Fruit fly (Drosophila melanogaster) whole organism, embryonic: Measurements from ENCODE around the gene Tim8.

ENCODE experiments used
- Bgb ChIP-seq: fragments of 200-800 bp; sonication (Bioruptor generic); IDR thresholded peaks from 2 replicates; pipeline ENCODE4 v1.3.6; 2022; ENCODE audit warnings: missing biosample characterization, missing genetic modification characterization; ENCODE audit not compliant: partially characterized antibody
- CG10147 ChIP-seq: fragments of 200-800 bp; sonication (Bioruptor generic); optimal IDR thresholded peaks from 2 replicates; lab custom pipeline; 2019; ENCODE audit warnings: missing biosample characterization, mild to moderate bottlenecking, missing genetic modification characterization, moderate library complexity
- CG1024 ChIP-seq: fragments of 200-800 bp; sonication (Bioruptor generic); IDR thresholded peaks from 2 replicates; pipeline ENCODE4 v1.3.6; 2022; ENCODE audit warnings: missing biosample characterization, missing genetic modification characterization
- CG10267 ChIP-seq: fragments of 200-800 bp; sonication (Bioruptor generic); optimal IDR thresholded peaks from 2 replicates; lab custom pipeline; 2018; ENCODE audit warnings: missing biosample characterization, mild to moderate bottlenecking, missing genetic modification characterization, moderate library complexity
- CG11560 ChIP-seq: fragments of 200-800 bp; sonication (Bioruptor generic); IDR thresholded peaks from 3 replicates; pipeline ENCODE4 v1.3.6; 2022; ENCODE audit warnings: missing biosample characterization, missing genetic modification characterization
- CG12391 ChIP-seq: fragments of 200-800 bp; sonication (Bioruptor generic); optimal IDR thresholded peaks from 3 replicates; lab custom pipeline; 2018; ENCODE audit warnings: missing biosample characterization, mild to moderate bottlenecking, missing genetic modification characterization, moderate library complexity
- CG13775 ChIP-seq: fragments of 200-800 bp; sonication (Bioruptor generic); optimal IDR thresholded peaks from 3 replicates; lab custom pipeline; 2017; ENCODE audit warnings: missing biosample characterization, mild to moderate bottlenecking, missing genetic modification characterization
- CG14860 ChIP-seq: fragments of 200-800 bp; sonication (Bioruptor generic); IDR thresholded peaks from 3 replicates; pipeline ENCODE4 v1.3.6; 2022; ENCODE audit warnings: missing biosample characterization, missing genetic modification characterization; ENCODE audit not compliant: partially characterized antibody
- CG2116 ChIP-seq: fragments of 200-800 bp; sonication (Bioruptor generic); optimal IDR thresholded peaks from 3 replicates; lab custom pipeline; 2018; ENCODE audit warnings: missing biosample characterization, mild to moderate bottlenecking, missing genetic modification characterization
- CG2129 ChIP-seq: fragments of 200-800 bp; sonication (Bioruptor generic); IDR thresholded peaks from 2 replicates; pipeline ENCODE4 v1.3.6; 2022; ENCODE audit warnings: missing biosample characterization, missing genetic modification characterization; ENCODE audit not compliant: partially characterized antibody
- CG43689 ChIP-seq: fragments of 200-800 bp; sonication (Bioruptor generic); IDR thresholded peaks from 2 replicates; pipeline ENCODE4 v1.3.6; 2022; ENCODE audit warnings: missing biosample characterization, missing genetic modification characterization
- CG6791 ChIP-seq: fragments of 200-800 bp; sonication (Bioruptor generic); IDR thresholded peaks from 3 replicates; pipeline ENCODE4 v1.3.6; 2022; ENCODE audit warnings: missing biosample characterization, missing genetic modification characterization; ENCODE audit not compliant: partially characterized antibody
- CG6854 ChIP-seq: fragments of 200-800 bp; sonication (Bioruptor generic); optimal IDR thresholded peaks from 3 replicates; lab custom pipeline; 2017; ENCODE audit warnings: missing biosample characterization, mild to moderate bottlenecking, missing genetic modification characterization
- CG7963 ChIP-seq: fragments of 200-800 bp; sonication (Bioruptor generic); IDR thresholded peaks from 3 replicates; pipeline ENCODE4 v1.3.6; 2022; ENCODE audit warnings: missing biosample characterization, missing genetic modification characterization; ENCODE audit not compliant: partially characterized antibody
- Dll ChIP-seq: fragments of 200-800 bp; sonication (Bioruptor generic); IDR thresholded peaks from 4 replicates; pipeline ENCODE4 v1.3.6; 2022; ENCODE audit warnings: missing biosample characterization, missing genetic modification characterization; ENCODE audit not compliant: partially characterized antibody
- Doc3 ChIP-seq: fragments of 200-800 bp; sonication (Bioruptor generic); IDR thresholded peaks from 3 replicates; pipeline ENCODE4 v1.3.6; 2022; ENCODE audit warnings: missing biosample characterization, missing genetic modification characterization; ENCODE audit not compliant: partially characterized antibody
- Dp ChIP-seq: fragments of 200-800 bp; sonication (Bioruptor generic); optimal IDR thresholded peaks from 2 replicates; lab custom pipeline; 2018; ENCODE audit warnings: missing biosample characterization, mild to moderate bottlenecking, missing genetic modification characterization, moderate library complexity
- Dref ChIP-seq: fragments of 200-800 bp; sonication (Bioruptor generic); IDR thresholded peaks from 2 replicates; pipeline ENCODE4 v1.3.6; 2022; ENCODE audit warnings: missing biosample characterization, missing genetic modification characterization
- E2f2 ChIP-seq: fragments of 200-800 bp; sonication (Bioruptor generic); IDR thresholded peaks from 2 replicates; pipeline ENCODE4 v1.3.6; 2022; ENCODE audit warnings: missing biosample characterization, missing genetic modification characterization
- H15 ChIP-seq: fragments of 200-800 bp; sonication (Bioruptor generic); IDR thresholded peaks from 3 replicates; pipeline ENCODE4 v1.3.6; 2022; ENCODE audit warnings: missing biosample characterization, missing genetic modification characterization
- HLH4C ChIP-seq: fragments of 200-800 bp; sonication (Bioruptor generic); IDR thresholded peaks from 3 replicates; pipeline ENCODE4 v1.3.6; 2022; ENCODE audit warnings: missing biosample characterization, missing genetic modification characterization; ENCODE audit not compliant: partially characterized antibody
- MBD-R2 ChIP-seq: fragments of 200-800 bp; sonication (Bioruptor generic); IDR thresholded peaks from 2 replicates; pipeline ENCODE4 v1.3.6; 2022; ENCODE audit warnings: missing biosample characterization, missing genetic modification characterization
- MESR4 ChIP-seq: fragments of 200-800 bp; sonication (Bioruptor generic); optimal IDR thresholded peaks from 2 replicates; lab custom pipeline; 2018; ENCODE audit warnings: missing biosample characterization, mild to moderate bottlenecking, missing genetic modification characterization, moderate library complexity
- Med ChIP-seq: fragments of 200-800 bp; sonication (Bioruptor generic); peaks from one replicate; lab custom pipeline; 2016; ENCODE audit warnings: missing biosample characterization, missing genetic modification characterization, mild to moderate bottlenecking, inconsistent platforms, moderate library complexity
- Myb ChIP-seq: fragments of 200-800 bp; sonication (Bioruptor generic); optimal IDR thresholded peaks from 2 replicates; lab custom pipeline; 2016; ENCODE audit warnings: missing biosample characterization, missing genetic modification characterization
- Nf-YB ChIP-seq: fragments of 200-800 bp; sonication (Bioruptor generic); optimal IDR thresholded peaks from 3 replicates; lab custom pipeline; 2019; ENCODE audit warnings: missing biosample characterization, mild to moderate bottlenecking, missing genetic modification characterization, moderate library complexity
- Nf-YC ChIP-seq: fragments of 200-800 bp; optimal IDR thresholded peaks from 3 replicates; lab custom pipeline; 2019; ENCODE audit warnings: missing biosample characterization, mild to moderate bottlenecking, missing genetic modification characterization, moderate library complexity
- Opbp ChIP-seq: fragments of 200-800 bp; sonication (Bioruptor generic); IDR thresholded peaks from 3 replicates; pipeline ENCODE4 v1.3.6; 2022; ENCODE audit warnings: missing biosample characterization, missing genetic modification characterization; ENCODE audit not compliant: partially characterized antibody
- amos ChIP-seq: fragments of 200-800 bp; sonication (Bioruptor generic); IDR thresholded peaks from 2 replicates; pipeline ENCODE4 v1.3.6; 2022; ENCODE audit warnings: missing biosample characterization, missing genetic modification characterization; ENCODE audit not compliant: partially characterized antibody
- bbx ChIP-seq: fragments of 200-800 bp; sonication (Bioruptor generic); IDR thresholded peaks from 2 replicates; pipeline ENCODE4 v1.3.6; 2022; ENCODE audit warnings: missing biosample characterization, missing genetic modification characterization; ENCODE audit not compliant: partially characterized antibody
- cas ChIP-seq: fragments of 200-800 bp; sonication (Bioruptor generic); IDR thresholded peaks from 2 replicates; pipeline ENCODE4 v1.3.6; 2022; ENCODE audit warnings: missing biosample characterization, missing genetic modification characterization
- caup ChIP-seq: fragments of 200-800 bp; sonication (Bioruptor generic); optimal IDR thresholded peaks from 3 replicates; lab custom pipeline; 2017; ENCODE audit warnings: missing biosample characterization, mild to moderate bottlenecking, missing genetic modification characterization, moderate library complexity; ENCODE audit not compliant: severe bottlenecking
- chinmo ChIP-seq: fragments of 200-800 bp; sonication (Bioruptor generic); IDR thresholded peaks from 4 replicates; pipeline ENCODE4 v1.3.6; 2022; ENCODE audit warnings: missing biosample characterization, missing genetic modification characterization; ENCODE audit not compliant: partially characterized antibody
- exex ChIP-seq: fragments of 200-800 bp; sonication (Bioruptor generic); optimal IDR thresholded peaks from 4 replicates; lab custom pipeline; 2018; ENCODE audit warnings: missing biosample characterization, mild to moderate bottlenecking, missing genetic modification characterization, moderate library complexity
- hbn ChIP-seq: fragments of 200-800 bp; sonication (Bioruptor generic); IDR thresholded peaks from 2 replicates; pipeline ENCODE4 v1.3.6; 2022; ENCODE audit warnings: missing biosample characterization, missing genetic modification characterization; ENCODE audit not compliant: partially characterized antibody
- insv ChIP-seq, 2 experiments: fragments of 200-800 bp; sonication (Bioruptor generic); optimal IDR thresholded peaks; 3 replicates each; lab custom pipeline; 2016 to 2018; ENCODE audit warnings: missing biosample characterization in 2 of 2, missing genetic modification characterization in 2 of 2
- inv ChIP-seq: fragments of 200-800 bp; sonication (Bioruptor generic); IDR thresholded peaks from 2 replicates; pipeline ENCODE4 v1.3.6; 2022; ENCODE audit warnings: missing biosample characterization, missing genetic modification characterization; ENCODE audit not compliant: partially characterized antibody
- knrl ChIP-seq: fragments of 200-800 bp; sonication (Bioruptor generic); IDR thresholded peaks from 3 replicates; pipeline ENCODE4 v1.3.6; 2022; ENCODE audit warnings: missing biosample characterization, missing genetic modification characterization; ENCODE audit not compliant: partially characterized antibody
- nerfin-2 ChIP-seq: fragments of 200-800 bp; sonication (Bioruptor generic); IDR thresholded peaks from 2 replicates; pipeline ENCODE4 v1.3.6; 2022; ENCODE audit warnings: missing biosample characterization, missing genetic modification characterization; ENCODE audit not compliant: partially characterized antibody
- pho ChIP-seq: fragments of 200-800 bp; sonication (Bioruptor generic); optimal IDR thresholded peaks from 2 replicates; lab custom pipeline; 2016; ENCODE audit warnings: missing biosample characterization, missing genetic modification characterization
- phol ChIP-seq: fragments of 200-800 bp; sonication (Bioruptor generic); optimal IDR thresholded peaks from 3 replicates; lab custom pipeline; 2018; ENCODE audit warnings: missing biosample characterization, mild to moderate bottlenecking, missing genetic modification characterization, moderate library complexity
- pzg ChIP-seq: fragments of 200-800 bp; sonication (Bioruptor generic); optimal IDR thresholded peaks from 3 replicates; lab custom pipeline; 2018; ENCODE audit warnings: missing biosample characterization, mild to moderate bottlenecking, missing genetic modification characterization, moderate library complexity
- sens ChIP-seq: fragments of 200-800 bp; sonication (Bioruptor generic); peaks from one replicate; lab custom pipeline; 2016; ENCODE audit warnings: missing biosample characterization, missing genetic modification characterization
- stwl ChIP-seq: fragments of 200-800 bp; sonication (Bioruptor generic); optimal IDR thresholded peaks from 3 replicates; lab custom pipeline; 2018; ENCODE audit warnings: missing biosample characterization, mild to moderate bottlenecking, missing genetic modification characterization, moderate library complexity
- trem ChIP-seq: fragments of 200-800 bp; optimal IDR thresholded peaks from 3 replicates; lab custom pipeline; 2019; ENCODE audit warnings: missing biosample characterization, mild to moderate bottlenecking, missing genetic modification characterization, moderate library complexity
- unc-4 ChIP-seq: fragments of 200-800 bp; sonication (Bioruptor generic); IDR thresholded peaks from 2 replicates; pipeline ENCODE4 v1.3.6; 2022; ENCODE audit warnings: missing biosample characterization, missing genetic modification characterization; ENCODE audit not compliant: partially characterized antibody

Tim8 gene

DNA sequence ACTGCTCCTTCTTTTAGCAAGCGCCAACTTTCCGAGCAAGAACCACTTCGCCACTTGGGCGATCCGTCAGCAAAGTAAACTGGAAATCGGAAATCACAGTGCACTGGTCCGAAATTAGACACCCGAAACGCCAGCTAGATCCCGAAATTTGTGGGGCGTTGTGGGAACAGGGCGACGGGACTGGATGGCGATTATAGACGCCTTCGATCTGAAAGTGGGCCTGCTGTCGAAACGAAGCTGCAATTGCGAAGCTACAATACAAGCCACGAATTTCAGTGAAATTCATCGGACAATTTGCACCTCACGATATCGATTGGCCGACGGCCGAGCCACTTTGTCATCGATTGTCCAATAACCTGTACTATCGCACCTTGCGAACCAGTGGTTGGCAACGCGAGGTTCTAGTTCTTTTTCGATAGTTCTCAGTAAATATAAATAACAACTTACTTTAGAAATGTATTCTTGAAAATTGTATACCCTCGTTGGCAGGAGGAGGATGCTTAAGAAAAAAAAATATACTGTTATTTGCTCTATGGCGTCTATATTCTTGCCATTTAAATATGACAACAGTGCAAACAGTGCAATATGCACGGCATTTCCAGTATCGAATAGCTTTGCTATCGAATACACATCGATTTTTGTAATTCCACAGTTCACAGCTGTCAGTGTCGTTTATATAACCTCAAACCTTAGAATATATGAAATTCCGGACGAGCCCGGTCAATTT lies at the start of gene Tim8, which contains the start of gene hop:
Gene Tim8 (plus strand): TSS at position 663 of the 727 bp plus-strand sequence.
Gene hop (minus strand): TSS at position 316 of the 727 bp plus-strand sequence.
- no peak for TF ChIP-seq caup (GFP tag; lab: Kevin White, UChicago)
- peak; percentile 86 for TF ChIP-seq CG6791 (GFP tag; lab: Robert Waterston, UW)
- TF ChIP-seq E2f2: peak; percentile 52
- peak; percentile 75 for TF ChIP-seq pzg (GFP tag; lab: Kevin White, UChicago)
- TF ChIP-seq CG10147 (GFP tag; lab: Kevin White, UChicago): peak; percentile 17
- peak; percentile 87 for TF ChIP-seq MESR4
- peak; percentile 66; the same call in 2 of the 3 replicates for TF ChIP-seq Doc3
- peak; percentile 73 for TF ChIP-seq hbn (GFP tag; lab: Robert Waterston, UW)
- TF ChIP-seq Dp (GFP tag; lab: Kevin White, UChicago): peak; percentile 44
- peak; percentile 97 for TF ChIP-seq HLH4C (GFP tag; lab: Robert Waterston, UW)
- peak; percentile 91 for TF ChIP-seq knrl
- TF ChIP-seq Bgb (GFP tag; lab: Robert Waterston, UW): peak; percentile 90
- TF ChIP-seq CG2129: peak; percentile 65
- TF ChIP-seq bbx (GFP tag; lab: Robert Waterston, UW): peak; percentile 86
- peak; percentile 51 for TF ChIP-seq stwl
- no peak for TF ChIP-seq exex (tag; lab: Kevin White, UChicago)
- TF ChIP-seq Opbp (GFP tag; lab: Robert Waterston, UW): peak; percentile 88
- peak; percentile 41 for TF ChIP-seq CG10267 (tag; lab: Kevin White, UChicago)
- TF ChIP-seq unc-4 (GFP tag; lab: Robert Waterston, UW): peak; percentile 85
- peak; percentile 10 for TF ChIP-seq CG12391
- peak; percentile 93 for TF ChIP-seq nerfin-2
- TF ChIP-seq CG11560 (tag; lab: Robert Waterston, UW): peak; percentile 98
- TF ChIP-seq Nf-YB: no peak
- TF ChIP-seq Dref (GFP tag; lab: Robert Waterston, UW): peak; percentile 94
- TF ChIP-seq Myb (GFP tag; lab: Kevin White, UChicago): no peak
- peak; percentile 45 for TF ChIP-seq Nf-YC (tag; lab: Kevin White, UChicago)
- peak; percentile 74 for TF ChIP-seq CG2116 (GFP tag; lab: Kevin White, UChicago)
- peak; percentile 5 for TF ChIP-seq phol
- no peak for TF ChIP-seq CG1024 (GFP tag; lab: Robert Waterston, UW)
- TF ChIP-seq sens (GFP tag; lab: Kevin White, UChicago): peak; percentile 71
- TF ChIP-seq amos (GFP tag; lab: Robert Waterston, UW): peak; percentile 89
- TF ChIP-seq insv (GFP tag; optimal IDR thresholded peaks at IDR 0.05; lab: Kevin White, UChicago): peak in 1 of 2 experiments; percentile 75
- TF ChIP-seq H15: no peak
- TF ChIP-seq Dll (GFP tag; lab: Robert Waterston, UW): peak; percentile 87
- peak; percentile 95 for TF ChIP-seq chinmo
- peak; percentile 24; the same call in 1 of the 2 replicates for TF ChIP-seq MBD-R2 (GFP tag; lab: Robert Waterston, UW)
- peak; percentile 67 for TF ChIP-seq Med
- no peak for TF ChIP-seq CG43689
- TF ChIP-seq CG13775 (GFP tag; lab: Kevin White, UChicago): peak; percentile 4
- TF ChIP-seq CG14860 (GFP tag; lab: Robert Waterston, UW): peak; percentile 92
- TF ChIP-seq cas (GFP tag; lab: Robert Waterston, UW): no peak
- peak; percentile 32 for TF ChIP-seq trem (tag; lab: Kevin White, UChicago)
- TF ChIP-seq inv (GFP tag; lab: Robert Waterston, UW): peak; percentile 87
- TF ChIP-seq CG7963 (GFP tag; lab: Robert Waterston, UW): peak; percentile 93
- no peak for TF ChIP-seq CG6854
- peak; percentile 2 for TF ChIP-seq pho (GFP tag; lab: Kevin White, UChicago)
